Worm (Caenorhabditis elegans): Measurements from ENCODE around the gene oac-49.

ce11 chrV:19206911-19207310, 10.9 kb upstream of the oac-49 start:
- TF ChIP-seq dao-5 (tag; optimal IDR thresholded peaks at IDR 0.05) (no peak), him-1 (tag; optimal IDR thresholded peaks at IDR 0.05) (no peak), W03F9.2 (tag; optimal IDR thresholded peaks at IDR 0.05) (no peak)
